Worm (Caenorhabditis elegans) whole organism, mixed stage, embryonic: ENCODE data around the gene F38A5.8.

Experiments
- M03D4.4 ChIP-seq: sonication (generic microtip); optimal IDR thresholded peaks from 2 replicates; lab custom pipeline; 2017; ENCODE audit warnings: mild to moderate bottlenecking, missing genetic modification characterization, missing compliant biosample characterization
- bed-3 ChIP-seq: fragments of 200-800 bp; sonication (Bioruptor generic); optimal IDR thresholded peaks from 3 replicates; lab custom pipeline; 2018; ENCODE audit warnings: mild to moderate bottlenecking, missing genetic modification characterization, moderate library complexity, missing compliant biosample characterization
- blmp-1 ChIP-seq: fragments of 150-350 bp; optimal IDR thresholded peaks from 2 replicates; lab custom pipeline; 2014; ENCODE audit warnings: missing biosample characterization, missing genetic modification characterization
- ceh-39 ChIP-seq: fragments of 150-350 bp; optimal IDR thresholded peaks from 2 replicates; lab custom pipeline; 2014; ENCODE audit warnings: missing biosample characterization, missing genetic modification characterization
- ceh-43 ChIP-seq: fragments of 200-800 bp; sonication (Bioruptor generic); optimal IDR thresholded peaks from 2 replicates; lab custom pipeline; 2018; ENCODE audit warnings: mild to moderate bottlenecking, missing genetic modification characterization, moderate library complexity, missing compliant biosample characterization
- ceh-83 ChIP-seq: fragments of 200-800 bp; sonication (Bioruptor generic); optimal IDR thresholded peaks from 2 replicates; lab custom pipeline; 2018; ENCODE audit warnings: mild to moderate bottlenecking, missing genetic modification characterization, missing compliant biosample characterization
- ces-1 ChIP-seq: fragments of 150-350 bp; optimal IDR thresholded peaks from 2 replicates; lab custom pipeline; 2014; ENCODE audit warnings: missing biosample characterization, missing genetic modification reagents, missing genetic modification characterization
- cnd-1 ChIP-seq: fragments of 200-800 bp; sonication (Bioruptor generic); optimal IDR thresholded peaks from 2 replicates; lab custom pipeline; 2018; ENCODE audit warnings: mild to moderate bottlenecking, missing genetic modification characterization, missing compliant biosample characterization
- drap-1 ChIP-seq: fragments of 200-800 bp; sonication (Bioruptor generic); optimal IDR thresholded peaks from 3 replicates; lab custom pipeline; 2018; ENCODE audit warnings: mild to moderate bottlenecking, missing genetic modification characterization, missing compliant biosample characterization
- elt-3 ChIP-seq: fragments of 150-350 bp; optimal IDR thresholded peaks from 2 replicates; lab custom pipeline; 2014; ENCODE audit warnings: missing biosample characterization, missing genetic modification characterization
- flh-1 ChIP-seq: fragments of 200-800 bp; sonication (Bioruptor generic); optimal IDR thresholded peaks from 2 replicates; lab custom pipeline; 2018; ENCODE audit warnings: mild to moderate bottlenecking, missing genetic modification characterization, moderate library complexity, missing compliant biosample characterization
- ham-2 ChIP-seq: fragments of 200-800 bp; sonication (Bioruptor generic); optimal IDR thresholded peaks from 2 replicates; lab custom pipeline; 2018; ENCODE audit warnings: mild to moderate bottlenecking, missing genetic modification characterization, missing compliant biosample characterization
- hlh-1 ChIP-seq: fragments of 150-350 bp; optimal IDR thresholded peaks from 2 replicates; lab custom pipeline; 2014; ENCODE audit warnings: missing biosample characterization, missing genetic modification reagents, missing genetic modification characterization
- lin-13 ChIP-seq: fragments of 150-350 bp; optimal IDR thresholded peaks from 2 replicates; lab custom pipeline; 2014; ENCODE audit warnings: missing biosample characterization, missing genetic modification characterization
- lin-32 ChIP-seq: fragments of 200-800 bp; sonication (Bioruptor generic); optimal IDR thresholded peaks from 2 replicates; lab custom pipeline; 2018; ENCODE audit warnings: mild to moderate bottlenecking, missing genetic modification characterization, missing compliant biosample characterization
- lsy-2 ChIP-seq: fragments of 150-350 bp; optimal IDR thresholded peaks from 2 replicates; lab custom pipeline; 2014; ENCODE audit warnings: missing biosample characterization, missing genetic modification characterization
- mab-5 ChIP-seq: fragments of 150-350 bp; optimal IDR thresholded peaks from 2 replicates; lab custom pipeline; 2014; ENCODE audit warnings: missing biosample characterization, missing genetic modification characterization
- mep-1 ChIP-seq: fragments of 150-350 bp; optimal IDR thresholded peaks from 2 replicates; lab custom pipeline; 2017; ENCODE audit warnings: missing biosample characterization, missing genetic modification reagents, missing genetic modification characterization, inconsistent platforms
- mls-2 ChIP-seq: sonication (generic microtip); optimal IDR thresholded peaks from 2 replicates; lab custom pipeline; 2016; ENCODE audit warnings: mild to moderate bottlenecking, missing genetic modification characterization, moderate library complexity, missing compliant biosample characterization
- nhr-12 ChIP-seq: fragments of 150-350 bp; optimal IDR thresholded peaks from 2 replicates; lab custom pipeline; 2014; ENCODE audit warnings: missing biosample characterization, missing genetic modification characterization
- nhr-2 ChIP-seq: fragments of 150-350 bp; optimal IDR thresholded peaks from 2 replicates; lab custom pipeline; 2014; ENCODE audit warnings: missing biosample characterization, missing genetic modification characterization
- nhr-237 ChIP-seq: fragments of 150-350 bp; optimal IDR thresholded peaks from 2 replicates; lab custom pipeline; 2014; ENCODE audit warnings: missing biosample characterization, missing genetic modification characterization
- nhr-28 ChIP-seq: fragments of 150-350 bp; optimal IDR thresholded peaks from 2 replicates; lab custom pipeline; 2014; ENCODE audit warnings: missing biosample characterization, missing genetic modification characterization
- nhr-76 ChIP-seq: sonication (generic microtip); optimal IDR thresholded peaks from 2 replicates; lab custom pipeline; 2017; ENCODE audit warnings: missing biosample characterization, missing genetic modification characterization
- pha-4 ChIP-seq: fragments of 150-350 bp; optimal IDR thresholded peaks from 2 replicates; lab custom pipeline; 2018; ENCODE audit warnings: missing biosample characterization, missing genetic modification reagents, missing genetic modification characterization
- sem-2 ChIP-seq: fragments of 200-800 bp; sonication (Bioruptor generic); optimal IDR thresholded peaks from 2 replicates; lab custom pipeline; 2018; ENCODE audit warnings: mild to moderate bottlenecking, missing genetic modification characterization, missing compliant biosample characterization
- snpc-4 ChIP-seq: fragments of 150-350 bp; optimal IDR thresholded peaks from 2 replicates; lab custom pipeline; 2014; ENCODE audit warnings: missing biosample characterization, missing genetic modification characterization
- sptf-1 ChIP-seq: sonication (generic microtip); optimal IDR thresholded peaks from 2 replicates; lab custom pipeline; 2017; ENCODE audit warnings: mild to moderate bottlenecking, missing genetic modification characterization, moderate library complexity, missing compliant biosample characterization
- tbx-8 ChIP-seq: fragments of 200-800 bp; sonication (Bioruptor generic); optimal IDR thresholded peaks from 2 replicates; lab custom pipeline; 2018; ENCODE audit warnings: mild to moderate bottlenecking, missing genetic modification characterization, moderate library complexity, missing compliant biosample characterization
- unc-120 ChIP-seq: sonication (generic microtip); optimal IDR thresholded peaks from 2 replicates; lab custom pipeline; 2017; ENCODE audit warnings: missing genetic modification characterization, missing compliant biosample characterization; ENCODE audit not compliant: poor library complexity, severe bottlenecking
- unc-62 ChIP-seq: fragments of 150-350 bp; optimal IDR thresholded peaks from 2 replicates; lab custom pipeline; 2014; ENCODE audit warnings: missing biosample characterization, missing genetic modification reagents, missing genetic modification characterization
- zip-8 ChIP-seq: fragments of 150-350 bp; optimal IDR thresholded peaks from 2 replicates; lab custom pipeline; 2014; ENCODE audit warnings: missing biosample characterization, missing genetic modification characterization

Gene F38A5.8

DNA sequence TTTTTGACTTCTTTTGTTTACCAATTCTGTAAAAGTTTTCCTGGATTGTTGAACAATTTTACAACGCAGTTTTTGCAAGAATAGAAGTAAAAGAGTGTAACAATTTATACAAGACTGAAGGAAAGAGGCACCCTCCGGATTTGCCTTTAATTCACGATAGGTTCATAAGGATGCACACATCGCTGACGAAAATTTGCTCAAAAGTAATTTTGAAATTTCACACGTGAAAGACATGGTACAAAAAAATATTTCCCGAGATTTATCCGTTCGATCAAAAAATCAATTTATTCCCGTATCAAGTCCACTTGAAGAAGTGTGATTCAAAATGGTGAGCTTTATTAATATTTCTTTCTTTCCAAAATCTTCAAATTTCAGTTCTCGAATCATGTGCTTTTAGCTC lies 21.6 kb upstream of the F38A5.8 start, which contains the start of gene C43G2.3:
C43G2.3 (plus strand) TSS at position 301 of the 400 bp plus-strand sequence.
- TF ChIP-seq unc-62 (GFP tag; lab: Kevin White, UChicago) (no peak), nhr-2 (tag; lab: Kevin White, UChicago) (no peak), hlh-1 (no peak), ceh-83 (no peak), cnd-1 (tag; lab: Kevin White, UChicago) (no peak), mls-2 (tag; lab: Kevin White, UChicago) (no peak), ham-2 (no peak), nhr-28 (tag; lab: Kevin White, UChicago) (no peak)

DNA sequence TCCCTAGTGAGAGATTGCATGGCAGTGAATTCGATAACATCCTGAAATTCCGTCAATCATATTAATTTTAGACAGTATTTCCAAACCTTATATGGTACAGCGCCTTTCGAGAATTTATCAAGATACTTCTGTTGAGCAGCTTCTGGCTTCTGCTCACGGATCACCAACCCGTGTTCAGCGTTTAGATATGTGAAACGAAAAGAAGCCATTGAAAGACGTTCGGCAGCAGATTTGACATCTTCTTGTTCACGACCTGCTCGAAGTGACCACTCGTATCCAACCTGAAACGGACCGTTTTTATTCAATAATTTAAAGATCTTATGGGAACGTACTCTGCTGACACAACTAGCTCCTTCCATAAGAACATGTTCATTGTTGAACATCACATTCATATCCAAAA lies 17.9 kb upstream of the F38A5.8 start:
- no peak for TF ChIP-seq ces-1
- no peak for TF ChIP-seq cnd-1 (tag; lab: Kevin White, UChicago)
- TF ChIP-seq drap-1 (GFP tag; lab: Kevin White, UChicago), result no peak
- TF ChIP-seq ceh-43 (GFP tag; lab: Kevin White, UChicago), result no peak
- TF ChIP-seq mls-2 (tag; lab: Kevin White, UChicago), result no peak
- TF ChIP-seq snpc-4, result no peak
- TF ChIP-seq nhr-12 (tag; lab: Kevin White, UChicago), result no peak
- TF ChIP-seq lin-13, result no peak
- no peak for TF ChIP-seq lsy-2 (tag; lab: Kevin White, UChicago)
- no peak for TF ChIP-seq bed-3 (GFP tag; lab: Kevin White, UChicago)
- no peak for TF ChIP-seq mep-1 (tag; lab: Kevin White, UChicago)
- TF ChIP-seq nhr-2 (tag; lab: Kevin White, UChicago), result no peak
- TF ChIP-seq sem-2 (GFP tag; lab: Kevin White, UChicago), result no peak
- TF ChIP-seq zip-8 (tag; lab: Kevin White, UChicago), result no peak
- no peak for TF ChIP-seq lin-32

- TF ChIP-seq flh-1 (GFP tag; lab: Kevin White, UChicago) (no peak), nhr-2 (tag; lab: Kevin White, UChicago) (no peak), unc-62 (GFP tag; lab: Kevin White, UChicago) (no peak), ceh-39 (tag; lab: Kevin White, UChicago) (no peak)
These were observed 16.9 kb upstream of the F38A5.8 start, which contains the start of gene odr-8 for ce11 chrIV:6582604-6583003. odr-8 (minus strand) TSS chrIV:6582704.

DNA sequence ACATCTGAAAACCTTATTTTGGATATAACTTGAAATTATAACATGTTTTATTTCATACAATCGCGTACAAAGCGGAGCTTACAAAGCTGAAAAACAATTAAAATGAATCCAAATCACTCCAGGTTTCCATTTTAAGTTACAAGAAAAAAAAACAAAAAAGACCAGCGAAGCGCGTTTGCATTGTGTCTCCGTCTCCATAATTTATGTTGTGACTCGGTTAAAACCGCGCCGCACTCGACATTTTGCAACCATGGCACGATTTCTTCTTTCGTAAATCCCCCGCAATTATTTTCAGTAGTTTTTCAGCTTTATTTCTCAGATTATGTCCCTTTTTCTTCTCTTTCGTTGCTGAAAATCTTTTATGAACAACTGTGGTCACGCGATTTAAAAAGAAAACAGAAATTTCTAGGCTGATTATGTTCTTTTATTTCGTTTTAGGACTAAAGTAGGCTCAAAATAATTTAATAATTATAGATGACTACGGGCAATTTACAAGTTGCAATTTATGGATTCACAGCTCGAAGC lies 14.1 kb upstream of the F38A5.8 start, which contains the start of the genes F38A5.2 and dnj-11:
F38A5.2 (minus strand) TSS at position 4 of the 525 bp plus-strand sequence.
dnj-11 (plus strand) TSS at position 475 of the 525 bp plus-strand sequence.
- TF ChIP-seq lsy-2 (tag; lab: Kevin White, UChicago) (peak; percentile 78), ceh-39 (tag; lab: Kevin White, UChicago) (peak; percentile 73), snpc-4 (no peak), mep-1 (tag; lab: Kevin White, UChicago) (peak; percentile 95), sem-2 (GFP tag; lab: Kevin White, UChicago) (no peak), ces-1 (peak; percentile 75), elt-3 (no peak), nhr-76 (tag; lab: Kevin White, UChicago) (no peak), ceh-43 (GFP tag; lab: Kevin White, UChicago) (no peak), lin-13 (peak; percentile 68), mls-2 (tag; lab: Kevin White, UChicago) (no peak), nhr-28 (tag; lab: Kevin White, UChicago) (no peak), mab-5 (tag; lab: Kevin White, UChicago) (no peak), nhr-237 (tag; lab: Kevin White, UChicago) (peak; percentile 78), nhr-12 (tag; lab: Kevin White, UChicago) (no peak), bed-3 (GFP tag; lab: Kevin White, UChicago) (no peak), flh-1 (GFP tag; lab: Kevin White, UChicago) (no peak), drap-1 (GFP tag; lab: Kevin White, UChicago) (no peak), M03D4.4 (no peak), sptf-1 (tag; lab: Kevin White, UChicago) (no peak), pha-4 (tag; lab: Kevin White, UChicago) (peak; percentile 64), unc-120 (tag; lab: Kevin White, UChicago) (peak; percentile 55), cnd-1 (tag; lab: Kevin White, UChicago) (no peak), lin-32 (no peak), nhr-2 (tag; lab: Kevin White, UChicago) (no peak), hlh-1 (peak; percentile 25), blmp-1 (tag; lab: Kevin White, UChicago) (no peak), tbx-8 (GFP tag; lab: Kevin White, UChicago) (no peak)
- TF ChIP-seq, all 35 proteins: peak for 9
